Worm (Caenorhabditis elegans): ENCODE measurements around the gene sta-2.
A peak's percentile ranks its signal among the peaks of the same experiment; 100 is the strongest.

The sta-2 gene

ce11 chrV:9701861-9702260 is 39.1 kb upstream of the sta-2 start:
- TF ChIP-seq nhr-237 (tag; optimal IDR thresholded peaks at IDR 0.05) (no peak), dmd-4 (tag; optimal IDR thresholded peaks at IDR 0.05) (no peak), nhr-6 (tag; optimal IDR thresholded peaks at IDR 0.05) (no peak), ceh-82 (tag; optimal IDR thresholded peaks at IDR 0.05) (no peak), Y55F3AM.14 (GFP tag; optimal IDR thresholded peaks at IDR 0.05) (no peak), zag-1 (tag; optimal IDR thresholded peaks at IDR 0.05) (no peak), mdl-1 (tag; optimal IDR thresholded peaks at IDR 0.05) (no peak), unc-62 (GFP tag; optimal IDR thresholded peaks at IDR 0.05) (no peak), fos-1 (tag; optimal IDR thresholded peaks at IDR 0.05) (peak; percentile 50)

- no peak for TF ChIP-seq aly-2 (tag; optimal IDR thresholded peaks at IDR 0.05)
Observed at ce11 chrV:9702755-9703154, 38.3 kb upstream of the sta-2 start, which contains the start of gene xbx-6. Gene xbx-6, plus strand, starts transcription at chrV:9703055.

- no peak for TF ChIP-seq nhr-129 (tag; optimal IDR thresholded peaks at IDR 0.05)
- TF ChIP-seq ZK546.5 (tag; optimal IDR thresholded peaks at IDR 0.05): no peak
Observed at ce11 chrV:9703549-9703948, 37.5 kb upstream of the sta-2 start.

- peak; percentile 52 for TF ChIP-seq F13H6.1 (tag; optimal IDR thresholded peaks at IDR 0.05)
- peak; percentile 18 for TF ChIP-seq lin-13 (GFP tag; optimal IDR thresholded peaks at IDR 0.05)
- no peak for TF ChIP-seq elt-3 (tag; optimal IDR thresholded peaks at IDR 0.05)
- TF ChIP-seq sma-3 (GFP tag; optimal IDR thresholded peaks at IDR 0.05): no peak
- TF ChIP-seq gmeb-1 (tag; optimal IDR thresholded peaks at IDR 0.05): no peak
- no peak for TF ChIP-seq mbf-1 (tag; optimal IDR thresholded peaks at IDR 0.05)
- no peak for TF ChIP-seq nhr-77 (tag; optimal IDR thresholded peaks at IDR 0.05)
- peak; percentile 41 for TF ChIP-seq fos-1 (tag; optimal IDR thresholded peaks at IDR 0.05)
- peak; percentile 55 for TF ChIP-seq sem-4 (tag; optimal IDR thresholded peaks at IDR 0.05)
- TF ChIP-seq nhr-6 (tag; optimal IDR thresholded peaks at IDR 0.05): no peak
- TF ChIP-seq egl-27 (tag; optimal IDR thresholded peaks at IDR 0.05): no peak
- peak; percentile 74 for TF ChIP-seq C34F6.9 (tag; optimal IDR thresholded peaks at IDR 0.05)
- no peak for TF ChIP-seq nhr-21 (tag; optimal IDR thresholded peaks at IDR 0.05)
- no peak for TF ChIP-seq nhr-10 (tag; optimal IDR thresholded peaks at IDR 0.05)
- peak; percentile 42 for TF ChIP-seq nhr-25 (tag; optimal IDR thresholded peaks at IDR 0.05)
- TF ChIP-seq ztf-11 (tag; optimal IDR thresholded peaks at IDR 0.05): no peak
- TF ChIP-seq ama-1 (optimal IDR thresholded peaks at IDR 0.05): no peak
- TF ChIP-seq peb-1 (tag; optimal IDR thresholded peaks at IDR 0.05): no peak
- peak in 1 of 2 experiments; percentile 55 for TF ChIP-seq lsy-2 (tag; optimal IDR thresholded peaks at IDR 0.05)
- TF ChIP-seq unc-39 (tag; optimal IDR thresholded peaks at IDR 0.05): no peak
- TF ChIP-seq crh-2 (tag; optimal IDR thresholded peaks at IDR 0.05): peak; percentile 58
- peak; percentile 90 for TF ChIP-seq unc-55 (GFP tag; optimal IDR thresholded peaks at IDR 0.05)
- peak; percentile 83 for TF ChIP-seq nhr-129 (tag; optimal IDR thresholded peaks at IDR 0.05)
- no peak for TF ChIP-seq elt-1 (tag; optimal IDR thresholded peaks at IDR 0.05)
- no peak for TF ChIP-seq ceh-82 (tag; optimal IDR thresholded peaks at IDR 0.05)
- no peak for TF ChIP-seq mab-5 (tag; optimal IDR thresholded peaks at IDR 0.05)
- no peak for TF ChIP-seq nhr-23 (tag; optimal IDR thresholded peaks at IDR 0.05)
- no peak for TF ChIP-seq nhr-12 (tag; optimal IDR thresholded peaks at IDR 0.05)
- peak; percentile 57 for TF ChIP-seq blmp-1 (tag; optimal IDR thresholded peaks at IDR 0.05; ENCODE audit: insufficient read depth)
- TF ChIP-seq alr-1 (tag; optimal IDR thresholded peaks at IDR 0.05): no peak
- no peak for TF ChIP-seq skn-1 (tag; optimal IDR thresholded peaks at IDR 0.05)
- TF ChIP-seq nhr-237 (tag; optimal IDR thresholded peaks at IDR 0.05): no peak
- no peak for TF ChIP-seq ceh-16 (tag; optimal IDR thresholded peaks at IDR 0.05)
- TF ChIP-seq snpc-4 (tag; optimal IDR thresholded peaks at IDR 0.05): no peak
- TF ChIP-seq unc-62 (GFP tag; optimal IDR thresholded peaks at IDR 0.05): no peak
- TF ChIP-seq aly-2 (tag; optimal IDR thresholded peaks at IDR 0.05): no peak
- TF ChIP-seq Y55F3AM.14 (GFP tag; optimal IDR thresholded peaks at IDR 0.05): no peak
- TF ChIP-seq sma-9 (GFP tag; optimal IDR thresholded peaks at IDR 0.05): peak; percentile 32
- no peak for TF ChIP-seq sma-9 (tag; optimal IDR thresholded peaks at IDR 0.05)
- TF ChIP-seq ztf-1 (GFP tag; conservative IDR thresholded peaks at IDR 0.05): no peak
- no peak for TF ChIP-seq lin-39 (tag; optimal IDR thresholded peaks at IDR 0.05)
- TF ChIP-seq mdl-1 (tag; optimal IDR thresholded peaks at IDR 0.05): peak in 1 of 2 experiments; percentile 22
- no peak for TF ChIP-seq ztf-4 (tag; optimal IDR thresholded peaks at IDR 0.05)
- TF ChIP-seq zag-1 (tag; optimal IDR thresholded peaks at IDR 0.05): peak; percentile 79
- TF ChIP-seq R02D3.7 (tag; optimal IDR thresholded peaks at IDR 0.05): no peak
- no peak for TF ChIP-seq ZK546.5 (tag; optimal IDR thresholded peaks at IDR 0.05)
- TF ChIP-seq dmd-4 (tag; optimal IDR thresholded peaks at IDR 0.05): no peak
- TF ChIP-seq nhr-11 (tag; optimal IDR thresholded peaks at IDR 0.05): no peak
Observed at ce11 chrV:9704399-9704798, 36.6 kb upstream of the sta-2 start.
